Worm (Caenorhabditis elegans) whole organism, L2 larva: ENCODE data around the gene srx-62.

ENCODE experiments used
- fos-1 ChIP-seq: fragments of 150-350 bp; optimal IDR thresholded peaks from 2 replicates; lab custom pipeline; 2014; ENCODE audit warnings: missing biosample characterization, missing genetic modification characterization
- lin-39 ChIP-seq: fragments of 150-350 bp; optimal IDR thresholded peaks from 2 replicates; lab custom pipeline; 2014; ENCODE audit warnings: missing biosample characterization, missing genetic modification reagents, missing genetic modification characterization

The srx-62 gene

DNA sequence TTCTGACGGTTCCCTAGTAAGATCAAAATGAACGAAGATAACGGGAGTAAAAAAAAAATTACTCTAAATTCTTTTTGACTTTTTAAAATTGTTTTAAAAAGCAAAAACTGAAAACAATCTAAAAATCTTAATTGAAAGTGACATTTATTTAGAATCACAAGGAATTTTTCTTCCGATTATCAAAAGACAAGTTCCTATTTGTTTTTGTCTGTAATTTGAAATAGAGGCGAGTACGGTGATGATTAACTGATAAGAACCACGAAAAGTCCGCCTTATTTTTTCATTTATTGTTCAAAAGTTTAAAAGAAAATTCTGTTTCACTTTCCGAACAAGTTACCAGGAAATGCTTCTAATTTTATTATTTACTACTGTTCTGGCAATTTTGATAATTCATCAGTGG lies 46.0 kb downstream of the srx-62 start, which contains the start of gene dach-1:
TSS of gene dach-1 (plus strand) at position 301 of the 400 bp plus-strand sequence.
- TF ChIP-seq fos-1: no peak
- TF ChIP-seq, all 48 proteins: peak for 0

ce11 chrV:3945053-3945452 lies 50.7 kb downstream of the srx-62 start, which contains the start of gene cyp-35B3:
Gene cyp-35B3, plus strand, starts transcription at chrV:3945353.
- TF ChIP-seq lin-39 (tag; lab: Kevin White, UChicago): no peak
